Worm (Caenorhabditis elegans): ENCODE measurements around the gene Y43D4A.2.

The Y43D4A.2 gene

DNA sequence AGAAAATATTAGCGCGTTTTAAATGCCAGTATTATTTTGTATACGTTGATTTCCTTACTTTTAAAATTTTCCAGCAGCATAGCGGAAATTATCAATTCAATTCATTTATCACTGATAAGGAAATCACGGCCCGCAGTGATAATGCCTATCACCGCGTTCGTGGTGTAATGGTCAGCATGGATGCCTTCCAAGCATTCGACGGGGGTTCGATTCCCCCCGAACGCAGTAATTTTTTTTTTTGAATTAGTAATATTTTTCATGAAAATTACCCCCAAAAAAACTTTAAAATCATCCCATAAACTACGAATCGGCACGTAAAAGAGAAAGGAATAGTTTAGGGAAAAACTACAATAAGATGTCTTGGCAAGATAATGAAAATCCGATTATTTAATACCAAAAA is 19.4 kb upstream of the Y43D4A.2 start:
- TF ChIP-seq nhr-23 (tag; optimal IDR thresholded peaks at IDR 0.05) = no peak
- peak; percentile 26 for TF ChIP-seq pqm-1 (tag; optimal IDR thresholded peaks at IDR 0.05)
- TF ChIP-seq skn-1 (tag; optimal IDR thresholded peaks at IDR 0.05) = no peak
- TF ChIP-seq nfya-1 (tag; optimal IDR thresholded peaks at IDR 0.05; ENCODE audit: insufficient read depth) = no peak
- TF ChIP-seq ztf-11 (tag; optimal IDR thresholded peaks at IDR 0.05) = no peak
- TF ChIP-seq daf-12 (tag; optimal IDR thresholded peaks at IDR 0.05) = no peak
- no peak for TF ChIP-seq ceh-16 (tag; optimal IDR thresholded peaks at IDR 0.05)
- TF ChIP-seq jun-1 (tag; optimal IDR thresholded peaks at IDR 0.05) = no peak
- no peak for TF ChIP-seq eor-1 (tag; optimal IDR thresholded peaks at IDR 0.05)
- no peak for TF ChIP-seq ZK546.5 (tag; optimal IDR thresholded peaks at IDR 0.05)
- peak; percentile 19 for TF ChIP-seq pha-4 (tag; optimal IDR thresholded peaks at IDR 0.05)
- TF ChIP-seq hmg-11 (tag; optimal IDR thresholded peaks at IDR 0.05) = peak; percentile 21
- peak; percentile 76 for TF ChIP-seq elt-2 (tag; optimal IDR thresholded peaks at IDR 0.05)
- no peak for TF ChIP-seq R02D3.7 (tag; optimal IDR thresholded peaks at IDR 0.05)
- TF ChIP-seq nhr-43 (tag; optimal IDR thresholded peaks at IDR 0.05; ENCODE audit: poor library complexity, severe bottlenecking) = peak; percentile 18
- peak; percentile 9 for TF ChIP-seq snpc-4 (tag; optimal IDR thresholded peaks at IDR 0.05)
- TF ChIP-seq lin-39 (tag; optimal IDR thresholded peaks at IDR 0.05) = no peak
- no peak for TF ChIP-seq zag-1 (tag; optimal IDR thresholded peaks at IDR 0.05)
- TF ChIP-seq fos-1 (tag; optimal IDR thresholded peaks at IDR 0.05) = no peak
- TF ChIP-seq mml-1 (tag; optimal IDR thresholded peaks at IDR 0.05) = no peak

DNA sequence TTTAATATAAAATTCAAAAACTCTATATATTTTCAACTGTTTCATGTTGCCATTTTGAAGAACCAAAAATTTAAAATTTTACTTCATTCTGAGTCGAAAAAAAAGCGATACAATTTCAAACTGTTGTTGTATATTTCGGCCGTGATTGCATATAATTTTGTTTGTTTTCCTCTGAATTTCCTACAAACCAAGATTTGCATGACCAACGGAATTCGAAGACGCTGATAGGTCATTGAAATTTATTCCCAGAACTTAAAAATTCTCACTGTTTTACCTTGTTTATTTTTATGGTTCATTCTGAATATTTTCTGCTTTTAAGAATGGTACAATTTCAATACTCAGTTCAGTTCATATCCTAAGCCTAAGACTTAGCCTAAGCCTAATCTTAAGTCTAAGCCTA is 4.6 kb downstream of the Y43D4A.2 start:
- no peak for TF ChIP-seq ceh-16 (tag; optimal IDR thresholded peaks at IDR 0.05)
- TF ChIP-seq nhr-77 (tag; optimal IDR thresholded peaks at IDR 0.05) = no peak
- TF ChIP-seq nhr-25 (tag; optimal IDR thresholded peaks at IDR 0.05) = no peak
- no peak for TF ChIP-seq zag-1 (tag; optimal IDR thresholded peaks at IDR 0.05)
- no peak for TF ChIP-seq elt-3 (tag; optimal IDR thresholded peaks at IDR 0.05)

DNA sequence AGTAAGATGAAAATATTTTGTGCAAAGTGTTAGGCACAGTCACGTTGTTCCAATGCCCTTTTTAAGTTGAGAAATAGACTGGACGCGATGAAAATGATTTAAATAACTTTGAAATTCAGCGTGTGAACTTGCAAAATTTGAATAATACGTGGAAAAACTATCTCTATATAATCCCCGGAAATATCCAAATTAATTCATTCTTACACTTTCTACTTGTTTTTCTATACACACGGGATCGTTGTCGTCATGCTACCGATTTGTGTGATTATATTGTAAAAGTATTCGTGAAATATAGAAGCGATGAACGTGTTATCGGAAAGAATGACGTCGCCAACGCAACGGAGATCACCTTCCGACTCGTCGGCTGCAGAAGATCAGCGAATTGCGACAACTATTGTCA is 12.1 kb downstream of the Y43D4A.2 start, which contains the start of gene Y43D4A.1:
Y43D4A.1 (plus strand) TSS at position 301 of the 400 bp plus-strand sequence.
- TF ChIP-seq nhr-77 (tag; optimal IDR thresholded peaks at IDR 0.05) (no peak), nhr-28 (tag; optimal IDR thresholded peaks at IDR 0.05) (no peak)

DNA sequence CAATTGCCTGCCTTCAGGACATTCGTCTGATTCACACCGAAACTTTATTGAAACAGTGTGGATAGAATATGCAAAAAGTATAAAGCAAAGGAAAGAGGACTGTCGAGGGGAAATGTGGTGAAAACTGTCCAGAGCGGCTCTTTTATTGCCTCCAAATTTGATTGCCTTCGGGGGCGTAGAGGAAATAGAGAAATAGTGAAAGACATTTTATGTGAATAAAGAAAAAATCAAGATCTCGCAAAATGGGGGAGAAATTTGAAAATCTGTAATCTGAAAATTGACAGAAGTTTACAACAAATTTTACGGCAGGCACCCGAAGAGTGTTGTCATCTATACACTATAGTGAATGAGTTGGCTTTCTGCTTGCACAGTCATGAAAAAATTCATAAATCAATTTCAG is 14.9 kb downstream of the Y43D4A.2 start, which contains the start of gene Y51H4A.24:
Y51H4A.24 (minus strand) TSS at position 101 of the 400 bp plus-strand sequence.
- no peak for TF ChIP-seq elt-2 (tag; optimal IDR thresholded peaks at IDR 0.05)
- no peak for TF ChIP-seq unc-39 (tag; optimal IDR thresholded peaks at IDR 0.05)
- no peak for TF ChIP-seq nhr-11 (tag; optimal IDR thresholded peaks at IDR 0.05)
- TF ChIP-seq mml-1 (tag; optimal IDR thresholded peaks at IDR 0.05) = no peak
- TF ChIP-seq egl-5 (tag; optimal IDR thresholded peaks at IDR 0.05) = no peak
- TF ChIP-seq sea-2 (GFP tag; optimal IDR thresholded peaks at IDR 0.05) = no peak
- TF ChIP-seq nhr-43 (tag; optimal IDR thresholded peaks at IDR 0.05; ENCODE audit: poor library complexity, severe bottlenecking) = no peak
- TF ChIP-seq ceh-9 (tag; optimal IDR thresholded peaks at IDR 0.05) = no peak
- TF ChIP-seq nfya-1 (tag; optimal IDR thresholded peaks at IDR 0.05; ENCODE audit: insufficient read depth) = no peak
- no peak for TF ChIP-seq nhr-23 (tag; optimal IDR thresholded peaks at IDR 0.05)

DNA sequence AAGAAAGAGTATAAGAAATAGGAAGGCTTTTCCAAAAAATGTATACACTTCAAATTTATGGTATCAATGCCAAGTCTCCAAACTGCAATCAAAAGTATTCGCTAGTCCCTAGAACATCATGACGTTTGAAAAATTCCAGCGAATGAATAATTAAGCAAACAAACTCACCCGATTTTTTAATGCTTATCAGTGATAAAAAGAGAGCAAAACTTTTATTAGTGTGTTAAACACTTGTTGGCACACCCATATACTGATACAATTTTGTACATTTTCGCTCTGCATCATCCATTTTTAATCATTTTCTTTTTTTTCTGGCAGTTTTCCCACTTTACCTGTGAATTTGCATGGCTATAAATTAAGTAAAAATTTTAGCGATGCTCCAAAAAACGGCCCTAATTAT is 19.7 kb downstream of the Y43D4A.2 start, which contains the start of gene Y51H4A.25:
Y51H4A.25 (plus strand) TSS at position 373 of the 400 bp plus-strand sequence.
- TF ChIP-seq pqm-1 (tag; optimal IDR thresholded peaks at IDR 0.05) = peak; percentile 63
- TF ChIP-seq nfya-1 (tag; optimal IDR thresholded peaks at IDR 0.05; ENCODE audit: insufficient read depth) = no peak
- peak; percentile 60 for TF ChIP-seq elt-2 (tag; optimal IDR thresholded peaks at IDR 0.05)
- TF ChIP-seq egl-27 (tag; optimal IDR thresholded peaks at IDR 0.05) = no peak
- no peak for TF ChIP-seq egl-5 (tag; optimal IDR thresholded peaks at IDR 0.05)
- no peak for TF ChIP-seq nhr-12 (tag; optimal IDR thresholded peaks at IDR 0.05)
- TF ChIP-seq pha-4 (tag; optimal IDR thresholded peaks at IDR 0.05) = peak; percentile 18
- TF ChIP-seq fkh-10 (GFP tag; optimal IDR thresholded peaks at IDR 0.05) = no peak
- TF ChIP-seq mdl-1 (tag; optimal IDR thresholded peaks at IDR 0.05) = no peak
- TF ChIP-seq aly-2 (tag; optimal IDR thresholded peaks at IDR 0.05) = no peak

All from whole organism, L3 larva.